Worm (Caenorhabditis elegans): ENCODE measurements around the gene cln-3.1.

cln-3.1 gene

DNA sequence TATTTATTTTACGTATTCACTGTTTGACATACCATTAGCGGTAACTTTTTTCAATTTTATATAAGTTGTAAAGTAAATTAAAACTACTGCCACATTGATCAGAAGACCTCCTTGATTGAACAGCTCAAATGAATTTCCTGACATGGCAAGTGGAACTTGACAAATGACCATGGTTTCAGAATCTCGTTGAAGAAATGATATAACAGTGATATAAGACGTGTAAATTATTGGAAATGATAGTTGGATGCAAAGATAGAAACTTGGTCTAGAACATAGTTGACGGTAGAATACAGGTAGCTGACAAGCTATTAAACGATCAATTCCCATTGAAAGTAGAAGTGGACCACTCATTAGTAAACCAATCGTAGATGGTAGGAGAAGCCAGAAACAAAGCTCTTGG is 13.7 kb downstream of the cln-3.1 start:
- TF ChIP-seq F13H6.1 (tag; optimal IDR thresholded peaks at IDR 0.05), result no peak
- no peak for TF ChIP-seq ceh-34 (tag; optimal IDR thresholded peaks at IDR 0.05)
- no peak for TF ChIP-seq pat-9 (tag; optimal IDR thresholded peaks at IDR 0.05)
- no peak for TF ChIP-seq pha-2 (tag; optimal IDR thresholded peaks at IDR 0.05)
- TF ChIP-seq elt-4 (tag; optimal IDR thresholded peaks at IDR 0.05), result no peak
- no peak for TF ChIP-seq ceh-30 (tag; optimal IDR thresholded peaks at IDR 0.05)
- no peak for TF ChIP-seq eyg-1 (tag; optimal IDR thresholded peaks at IDR 0.05)
- TF ChIP-seq ztf-16 (tag; optimal IDR thresholded peaks at IDR 0.05), result no peak
- TF ChIP-seq npax-4 (tag; optimal IDR thresholded peaks at IDR 0.05), result no peak
- no peak for TF ChIP-seq elt-2 (tag; optimal IDR thresholded peaks at IDR 0.05)
- TF ChIP-seq T23F11.4 (GFP tag; optimal IDR thresholded peaks at IDR 0.05), result no peak
- no peak for TF ChIP-seq unc-3 (GFP tag; conservative IDR thresholded peaks at IDR 0.05)
- TF ChIP-seq unc-3 (tag; optimal IDR thresholded peaks at IDR 0.05), result no peak
- no peak for TF ChIP-seq fkh-6 (tag; optimal IDR thresholded peaks at IDR 0.05)
- TF ChIP-seq rnt-1 (tag; optimal IDR thresholded peaks at IDR 0.05), result no peak
- TF ChIP-seq unc-55 (GFP tag; optimal IDR thresholded peaks at IDR 0.05), result no peak
- no peak for TF ChIP-seq ceh-22 (tag; optimal IDR thresholded peaks at IDR 0.05)

DNA sequence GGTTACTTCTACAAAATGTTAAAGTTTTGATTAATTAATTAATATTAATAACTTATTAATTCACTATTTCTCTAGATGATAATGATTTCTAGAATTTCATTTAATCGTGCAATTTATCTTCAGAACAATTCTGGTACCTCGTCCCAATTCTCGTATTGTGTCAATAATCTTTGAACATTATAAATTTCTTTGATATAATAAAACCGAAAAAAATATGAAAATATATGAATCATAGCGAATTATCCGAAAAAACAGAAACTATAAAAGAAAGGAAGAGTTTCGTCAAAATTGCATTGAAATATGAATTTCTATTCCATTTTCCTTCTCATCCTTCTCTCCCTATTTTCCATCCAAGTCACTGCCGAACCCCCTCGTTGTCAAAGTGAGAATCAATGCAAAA is 14.7 kb downstream of the cln-3.1 start, which contains the start of gene T19B10.12:
T19B10.12 (plus strand) TSS at position 301 of the 400 bp plus-strand sequence.
- TF ChIP-seq pha-2 (tag; optimal IDR thresholded peaks at IDR 0.05), result no peak
- TF ChIP-seq ceh-19 (GFP tag; optimal IDR thresholded peaks at IDR 0.05), result no peak
- TF ChIP-seq odd-2 (tag; optimal IDR thresholded peaks at IDR 0.05), result no peak
- no peak for TF ChIP-seq dmd-4 (tag; optimal IDR thresholded peaks at IDR 0.05; ENCODE audit: borderline replicate concordance)
- TF ChIP-seq ceh-6 (GFP tag; optimal IDR thresholded peaks at IDR 0.05), result no peak
- TF ChIP-seq ceh-30 (tag; optimal IDR thresholded peaks at IDR 0.05), result no peak
- no peak for TF ChIP-seq nhr-11 (tag; optimal IDR thresholded peaks at IDR 0.05)
- no peak for TF ChIP-seq sox-2 (GFP tag; IDR thresholded peaks at IDR 0.05)
- TF ChIP-seq fkh-10 (GFP tag; optimal IDR thresholded peaks at IDR 0.05), result no peak
- TF ChIP-seq eyg-1 (tag; optimal IDR thresholded peaks at IDR 0.05), result no peak
- no peak for TF ChIP-seq tbx-7 (tag; optimal IDR thresholded peaks at IDR 0.05)
- TF ChIP-seq dve-1 (tag; optimal IDR thresholded peaks at IDR 0.05), result no peak
- TF ChIP-seq che-1 (tag; optimal IDR thresholded peaks at IDR 0.05), result no peak

ce11 chrV:11247846-11248245 is 17.6 kb downstream of the cln-3.1 start, which contains the start of gene mam-4:
mam-4 (plus strand) TSS chrV:11248146.
- TF ChIP-seq nfya-1 (tag; optimal IDR thresholded peaks at IDR 0.05), result no peak
- TF ChIP-seq tbx-2 (tag; optimal IDR thresholded peaks at IDR 0.05), result no peak

DNA sequence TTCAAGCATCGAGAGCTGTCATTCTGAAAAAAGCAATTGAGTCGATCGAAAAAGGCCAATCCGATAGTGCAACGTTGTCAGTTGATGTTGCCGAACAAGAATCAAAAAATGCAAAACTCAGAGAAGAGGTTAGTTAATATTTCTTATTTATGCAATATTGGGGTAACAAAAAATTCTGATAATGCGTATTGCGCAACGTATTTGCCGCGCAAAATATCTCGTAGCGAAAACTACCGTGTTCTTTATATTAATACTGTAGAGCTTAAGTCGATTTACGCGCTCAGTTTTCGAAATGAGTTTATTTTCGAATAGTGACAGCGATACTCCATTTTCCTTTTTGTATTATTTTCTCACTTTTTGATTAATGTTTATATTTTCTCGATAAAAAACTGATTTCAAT is 20.4 kb downstream of the cln-3.1 start:
- TF ChIP-seq unc-3 (GFP tag; conservative IDR thresholded peaks at IDR 0.05), result no peak
- TF ChIP-seq unc-3 (tag; optimal IDR thresholded peaks at IDR 0.05), result no peak
- no peak for TF ChIP-seq gmeb-2 (tag; optimal IDR thresholded peaks at IDR 0.05)
- no peak for TF ChIP-seq elt-4 (tag; optimal IDR thresholded peaks at IDR 0.05)
- no peak for TF ChIP-seq dve-1 (tag; optimal IDR thresholded peaks at IDR 0.05)
- TF ChIP-seq ceh-34 (tag; optimal IDR thresholded peaks at IDR 0.05), result no peak

DNA sequence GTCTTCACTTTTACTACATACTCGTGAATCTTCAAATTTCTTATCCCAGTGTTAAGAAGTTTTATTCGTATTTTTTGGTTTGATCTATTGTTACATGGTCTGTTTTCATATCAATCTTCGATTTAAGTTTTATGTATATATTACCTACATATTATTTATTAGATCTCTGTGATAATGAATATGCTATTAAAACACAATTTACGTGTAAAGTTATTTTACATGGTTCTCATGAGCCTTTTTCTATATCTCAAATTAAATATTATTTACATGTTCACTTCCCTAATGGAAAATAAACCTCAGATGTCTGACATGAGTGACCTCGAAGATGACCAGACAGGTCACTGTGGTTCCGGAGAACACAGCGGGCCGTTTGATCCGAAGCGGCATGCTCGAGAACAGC is 20.9 kb downstream of the cln-3.1 start, which contains the start of gene mxl-1:
mxl-1 (plus strand) TSS at position 301 of the 400 bp plus-strand sequence.
- TF ChIP-seq mec-3 (tag; optimal IDR thresholded peaks at IDR 0.05; ENCODE audit: borderline replicate concordance) (no peak), dve-1 (tag; optimal IDR thresholded peaks at IDR 0.05) (no peak), ceh-48 (tag; optimal IDR thresholded peaks at IDR 0.05) (no peak), ahr-1 (tag; optimal IDR thresholded peaks at IDR 0.05) (no peak), lim-6 (tag; optimal IDR thresholded peaks at IDR 0.05) (no peak), ceh-34 (tag; optimal IDR thresholded peaks at IDR 0.05) (no peak), ceh-22 (tag; optimal IDR thresholded peaks at IDR 0.05) (no peak), nhr-232 (tag; optimal IDR thresholded peaks at IDR 0.05) (no peak), fax-1 (tag; optimal IDR thresholded peaks at IDR 0.05) (no peak)
